Fruit fly (Drosophila melanogaster): ENCODE data around the gene Sf3b5.
A peak's percentile ranks its signal among the peaks of the same experiment; 100 is the strongest.

The Sf3b5 gene

DNA sequence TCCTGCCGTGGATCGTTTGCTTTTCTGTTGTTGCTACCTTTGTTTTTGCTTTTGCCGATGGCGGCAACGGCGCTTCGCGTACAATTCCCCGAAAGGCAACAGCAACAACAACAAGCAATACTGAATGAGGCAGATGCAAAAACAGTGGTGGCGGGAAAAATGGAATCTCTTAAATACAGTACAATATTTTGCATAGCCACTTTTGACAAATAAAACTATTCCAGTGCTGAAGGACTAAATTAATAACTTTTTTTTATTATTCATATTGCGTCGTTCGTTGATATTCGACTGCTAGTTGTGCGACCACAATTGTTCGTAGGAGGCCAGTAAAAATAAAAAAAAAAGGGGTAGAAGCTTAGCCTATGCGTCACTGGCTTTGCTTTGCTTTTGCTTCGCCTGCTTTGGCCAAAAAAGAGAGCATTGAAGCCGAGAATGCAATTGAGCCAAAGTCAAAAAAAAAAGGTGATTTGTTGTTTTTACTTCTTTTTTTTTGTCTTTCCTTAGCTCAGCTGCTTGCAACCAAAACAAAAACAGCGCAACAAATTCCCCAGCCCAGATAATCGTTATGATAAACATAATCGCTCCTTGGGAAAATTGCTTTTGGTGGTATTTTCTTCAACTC lies 16.8 kb upstream of the Sf3b5 start (continued):
- TF ChIP-seq br (optimal IDR thresholded peaks at IDR 0.05) (no peak), CG9797 (GFP tag; optimal IDR thresholded peaks at IDR 0.05) (no peak), trh (GFP tag; optimal IDR thresholded peaks at IDR 0.05) (no peak), CG30431 (GFP tag; optimal IDR thresholded peaks at IDR 0.05) (peak; percentile 76), hth (optimal IDR thresholded peaks at IDR 0.05) (no peak), Awh (GFP tag; IDR thresholded peaks at IDR 0.05) (peak; percentile 94), CG10959 (GFP tag; IDR thresholded peaks at IDR 0.05) (peak; percentile 75), Bgb (GFP tag; IDR thresholded peaks at IDR 0.05; ENCODE audit: partially characterized antibody) (no peak), CG1832 (GFP tag; optimal IDR thresholded peaks at IDR 0.05) (no peak), CG11093 (GFP tag; IDR thresholded peaks at IDR 0.05) (peak; percentile 89), CG31365 (tag; optimal IDR thresholded peaks at IDR 0.05) (peak; percentile 66), Fer1 (GFP tag; optimal IDR thresholded peaks at IDR 0.05) (peak; percentile 85), jigr1 (GFP tag; IDR thresholded peaks at IDR 0.05) (peak; percentile 66; the same call in 1 of the 3 replicates), CG9215 (GFP tag; IDR thresholded peaks at IDR 0.05) (peak; percentile 79), CG31388 (GFP tag; optimal IDR thresholded peaks at IDR 0.05) (peak; percentile 45), CG4404 (GFP tag; IDR thresholded peaks at IDR 0.05) (peak; percentile 69), zen2 (GFP tag; IDR thresholded peaks at IDR 0.05; ENCODE audit: partially characterized antibody) (no peak), Gsc (GFP tag; IDR thresholded peaks at IDR 0.05) (no peak), Nf-YB (GFP tag; optimal IDR thresholded peaks at IDR 0.05) (peak; percentile 60), CG32767 (GFP tag; IDR thresholded peaks at IDR 0.05) (peak; percentile 90), CG3726 (GFP tag; IDR thresholded peaks at IDR 0.05) (peak; percentile 85; the same call in 2 of the 3 replicates), chm (GFP tag; IDR thresholded peaks at IDR 0.05) (peak; percentile 88), CG11560 (tag; IDR thresholded peaks at IDR 0.05) (peak; percentile 69; the same call in 2 of the 3 replicates), pb (GFP tag; optimal IDR thresholded peaks at IDR 0.05) (peak; percentile 76), CG10543 (GFP tag; optimal IDR thresholded peaks at IDR 0.05) (no peak), CG4854 (GFP tag; optimal IDR thresholded peaks at IDR 0.05) (peak; percentile 80), CG12071 (GFP tag; optimal IDR thresholded peaks at IDR 0.05) (peak; percentile 86), ftz-f1 (GFP tag; optimal IDR thresholded peaks at IDR 0.05) (peak; percentile 18), Mrtf (GFP tag; IDR thresholded peaks at IDR 0.05) (peak; percentile 86), Sin3A (optimal IDR thresholded peaks at IDR 0.05) (no peak), CG6765 (GFP tag; optimal IDR thresholded peaks at IDR 0.05) (peak; percentile 46), bcd (GFP tag; optimal IDR thresholded peaks at IDR 0.05) (peak; percentile 87), CG8478 (optimal IDR thresholded peaks at IDR 0.05) (no peak), vfl (GFP tag; optimal IDR thresholded peaks at IDR 0.05) (peak; percentile 80), Xbp1 (GFP tag; optimal IDR thresholded peaks at IDR 0.05) (peak; percentile 86), hbn (GFP tag; IDR thresholded peaks at IDR 0.05; ENCODE audit: partially characterized antibody) (no peak), B-H1 (GFP tag; IDR thresholded peaks at IDR 0.05) (peak; percentile 87; the same call in 2 of the 3 replicates), sna (GFP tag; IDR thresholded peaks at IDR 0.05; ENCODE audit: partially characterized antibody) (no peak), usp (GFP tag; optimal IDR thresholded peaks at IDR 0.05) (no peak), CG33557 (GFP tag; optimal IDR thresholded peaks at IDR 0.05) (no peak), cas (GFP tag; IDR thresholded peaks at IDR 0.05) (peak; percentile 71), org-1 (GFP tag; optimal IDR thresholded peaks at IDR 0.05) (peak; percentile 87), CG3838 (GFP tag; optimal IDR thresholded peaks at IDR 0.05) (peak; percentile 71), H15 (GFP tag; IDR thresholded peaks at IDR 0.05) (peak; percentile 92), CG4617 (GFP tag; optimal IDR thresholded peaks at IDR 0.05; ENCODE audit: borderline replicate concordance) (peak; percentile 62), CG1603 (tag; optimal IDR thresholded peaks at IDR 0.05) (peak; percentile 83), tx (GFP tag; optimal IDR thresholded peaks at IDR 0.05) (peak; percentile 76), caup (GFP tag; optimal IDR thresholded peaks at IDR 0.05; ENCODE audit: severe bottlenecking) (peak; percentile 83), CG10321 (GFP tag; IDR thresholded peaks at IDR 0.05) (peak; percentile 60; the same call in 1 of the 2 replicates), CG32772 (GFP tag; IDR thresholded peaks at IDR 0.05) (peak; percentile 90), exex (tag; optimal IDR thresholded peaks at IDR 0.05) (peak; percentile 39), pum (GFP tag; optimal IDR thresholded peaks at IDR 0.05) (peak; percentile 82)

Measured in whole organism, embryonic.